In genomic region chrX:245802-246201, dm6 we compare ENCODE assay signal across 6 fruit fly cellular contexts.
TF ChIP-seq lines count a peak whose summit lies in the region.

TSS of gene CG3038 (minus strand) at chrX:245856.
TSS of gene G9a (plus strand) at chrX:245978.

- TF ChIP-seq CTCF in S2 (optimal IDR thresholded peaks at IDR 0.05; lab: Kevin White, UChicago), result peak; percentile 2 to 41
- TF ChIP-seq CTCF in whole organism, embryonic (GFP tag; optimal IDR thresholded peaks at IDR 0.05; lab: Kevin White, UChicago), result peak; percentile 25

TF ChIP-seq in whole organism, adult, 20 proteins besides CTCF, POLR2A, EP300 and RAD21 (continues in another document):
- TF ChIP-seq CG12768 (GFP tag; optimal IDR thresholded peaks at IDR 0.05; lab: Kevin White, UChicago), result no peak
- peak; percentile 88 for TF ChIP-seq ovo (GFP tag; optimal IDR thresholded peaks at IDR 0.05; lab: Kevin White, UChicago)
- TF ChIP-seq Crg-1 (GFP tag; optimal IDR thresholded peaks at IDR 0.05; lab: Kevin White, UChicago), result no peak
- TF ChIP-seq cnc (optimal IDR thresholded peaks at IDR 0.05; lab: Kevin White, UChicago), result no peak
- no peak for TF ChIP-seq CG5204 (GFP tag; optimal IDR thresholded peaks at IDR 0.05; lab: Kevin White, UChicago)
- no peak for TF ChIP-seq CG11617 (GFP tag; optimal IDR thresholded peaks at IDR 0.05; lab: Kevin White, UChicago)
- peak; percentile 92 for TF ChIP-seq bab1 (GFP tag; optimal IDR thresholded peaks at IDR 0.05; lab: Kevin White, UChicago)
- TF ChIP-seq CG7045 (GFP tag; optimal IDR thresholded peaks at IDR 0.05; lab: Kevin White, UChicago), result no peak
- TF ChIP-seq kay (GFP tag; lab: Kevin White, UChicago; ENCODE audit: borderline replicate concordance), result no peak
- peak; percentile 24 for TF ChIP-seq pad (GFP tag; optimal IDR thresholded peaks at IDR 0.05; lab: Kevin White, UChicago)
- peak; percentile 4 for TF ChIP-seq toe (GFP tag; optimal IDR thresholded peaks at IDR 0.05; lab: Kevin White, UChicago)
- TF ChIP-seq Clk (GFP tag; optimal IDR thresholded peaks at IDR 0.05; lab: Kevin White, UChicago), result no peak
- TF ChIP-seq cic (GFP tag; optimal IDR thresholded peaks at IDR 0.05; lab: Kevin White, UChicago), result no peak
- TF ChIP-seq tj (GFP tag; optimal IDR thresholded peaks at IDR 0.05; lab: Kevin White, UChicago), result no peak
- peak; percentile 55 for TF ChIP-seq Mnt (GFP tag; optimal IDR thresholded peaks at IDR 0.05; lab: Kevin White, UChicago)
- no peak for TF ChIP-seq CG33017 (tag; optimal IDR thresholded peaks at IDR 0.05; lab: Kevin White, UChicago)
- peak; percentile 16 for TF ChIP-seq CG7101 (tag; optimal IDR thresholded peaks at IDR 0.05; lab: Kevin White, UChicago)
- peak; percentile 14 for TF ChIP-seq CG14711 (tag; optimal IDR thresholded peaks at IDR 0.05; lab: Kevin White, UChicago)
- TF ChIP-seq Hr96 (GFP tag; optimal IDR thresholded peaks at IDR 0.05; lab: Kevin White, UChicago), result no peak

TF ChIP-seq in whole organism, embryonic, 481 proteins besides CTCF, POLR2A, EP300 and RAD21 (continues in another document):
- TF ChIP-seq CG1603 (tag; optimal IDR thresholded peaks at IDR 0.05; lab: Kevin White, UChicago) (peak; percentile 77), CG3163 (GFP tag; optimal IDR thresholded peaks at IDR 0.05; lab: Kevin White, UChicago) (peak; percentile 18), CG6175 (GFP tag; IDR thresholded peaks at IDR 0.05; lab: Robert Waterston, UW) (no peak), CG7839 (tag; optimal IDR thresholded peaks at IDR 0.05; lab: Kevin White, UChicago) (peak; percentile 24), HLH54F (GFP tag; optimal IDR thresholded peaks at IDR 0.05; lab: Kevin White, UChicago) (peak; percentile 33), CG12155 (GFP tag; optimal IDR thresholded peaks at IDR 0.05; lab: Kevin White, UChicago) (peak; percentile 34), tio (GFP tag; optimal IDR thresholded peaks at IDR 0.05; lab: Kevin White, UChicago) (no peak), Ssrp (tag; optimal IDR thresholded peaks at IDR 0.05; lab: Kevin White, UChicago) (no peak), sens (GFP tag; lab: Kevin White, UChicago) (peak; percentile 82), CG10267 (tag; optimal IDR thresholded peaks at IDR 0.05; lab: Kevin White, UChicago) (peak; percentile 59), Side (GFP tag; optimal IDR thresholded peaks at IDR 0.05; lab: Kevin White, UChicago) (peak; percentile 43), CG8290 (GFP tag; optimal IDR thresholded peaks at IDR 0.05; lab: Kevin White, UChicago) (peak; percentile 44), CG8290 (tag; optimal IDR thresholded peaks at IDR 0.05; lab: Kevin White, UChicago) (peak; percentile 47 to 81), CG8765 (GFP tag; IDR thresholded peaks at IDR 0.05; lab: Robert Waterston, UW) (no peak), stwl (tag; optimal IDR thresholded peaks at IDR 0.05; lab: Kevin White, UChicago) (peak; percentile 95), eve (GFP tag; optimal IDR thresholded peaks at IDR 0.05; lab: Kevin White, UChicago) (no peak), ewg (GFP tag; optimal IDR thresholded peaks at IDR 0.05; lab: Kevin White, UChicago) (peak; percentile 96), CG34376 (GFP tag; optimal IDR thresholded peaks at IDR 0.05; lab: Kevin White, UChicago) (peak; percentile 49), CG10147 (GFP tag; optimal IDR thresholded peaks at IDR 0.05; lab: Kevin White, UChicago) (peak; percentile 46)

TF ChIP-seq in whole organism, prepupa, 60 proteins besides CTCF, POLR2A, EP300 and RAD21 (continues in another document):
- TF ChIP-seq CG1621 (tag; optimal IDR thresholded peaks at IDR 0.05; lab: Kevin White, UChicago) (peak; percentile 42), Met (GFP tag; optimal IDR thresholded peaks at IDR 0.05; lab: Kevin White, UChicago) (no peak), ss (GFP tag; optimal IDR thresholded peaks at IDR 0.05; lab: Kevin White, UChicago) (peak in 1 of 2 experiments; percentile 47), esn (GFP tag; optimal IDR thresholded peaks at IDR 0.05; lab: Kevin White, UChicago) (peak; percentile 36), CG32006 (GFP tag; optimal IDR thresholded peaks at IDR 0.05; lab: Kevin White, UChicago) (no peak), CG4318 (GFP tag; optimal IDR thresholded peaks at IDR 0.05; lab: Kevin White, UChicago) (no peak), Eip93F (GFP tag; optimal IDR thresholded peaks at IDR 0.05; lab: Kevin White, UChicago) (no peak), dsx (GFP tag; optimal IDR thresholded peaks at IDR 0.05; lab: Kevin White, UChicago; ENCODE audit: poor library complexity, severe bottlenecking) (peak; percentile 13), vri (GFP tag; optimal IDR thresholded peaks at IDR 0.05; lab: Kevin White, UChicago) (peak; percentile 20), Eip78C (GFP tag; lab: Kevin White, UChicago) (peak; percentile 42), CG3032 (tag; optimal IDR thresholded peaks at IDR 0.05; lab: Kevin White, UChicago) (no peak), cyc (GFP tag; optimal IDR thresholded peaks at IDR 0.05; lab: Kevin White, UChicago) (peak; percentile 31), Blimp-1 (GFP tag; optimal IDR thresholded peaks at IDR 0.05; lab: Kevin White, UChicago) (no peak), Lpt (GFP tag; optimal IDR thresholded peaks at IDR 0.05; lab: Kevin White, UChicago) (no peak), CG8632 (GFP tag; optimal IDR thresholded peaks at IDR 0.05; lab: Kevin White, UChicago) (no peak), CG3919 (GFP tag; optimal IDR thresholded peaks at IDR 0.05; lab: Kevin White, UChicago) (peak; percentile 5), Ets96B (tag; optimal IDR thresholded peaks at IDR 0.05; lab: Kevin White, UChicago) (no peak), Sox14 (GFP tag; optimal IDR thresholded peaks at IDR 0.05; lab: Kevin White, UChicago) (peak; percentile 53), CG8319 (GFP tag; optimal IDR thresholded peaks at IDR 0.05; lab: Kevin White, UChicago) (no peak)

TF ChIP-seq in whole organism, pupa, 21 proteins besides CTCF, POLR2A, EP300 and RAD21:
- peak; percentile 54 for TF ChIP-seq EcR (GFP tag; optimal IDR thresholded peaks at IDR 0.05; lab: Kevin White, UChicago)
- no peak for TF ChIP-seq CG8159 (tag; optimal IDR thresholded peaks at IDR 0.05; lab: Kevin White, UChicago)
- no peak for TF ChIP-seq Snoo (tag; optimal IDR thresholded peaks at IDR 0.05; lab: Kevin White, UChicago)

TF ChIP-seq in whole organism, wandering third instar larva, 38 proteins besides CTCF, POLR2A, EP300 and RAD21:
- TF ChIP-seq dsf (GFP tag; optimal IDR thresholded peaks at IDR 0.05; lab: Kevin White, UChicago; ENCODE audit: borderline replicate concordance) (no peak), foxo (GFP tag; optimal IDR thresholded peaks at IDR 0.05; lab: Kevin White, UChicago) (peak in 1 of 2 experiments; percentile 32), Hr83 (GFP tag; optimal IDR thresholded peaks at IDR 0.05; lab: Kevin White, UChicago; ENCODE audit: poor library complexity, severe bottlenecking) (peak; percentile 39), br (GFP tag; optimal IDR thresholded peaks at IDR 0.05; lab: Kevin White, UChicago) (peak; percentile 26), brk (GFP tag; optimal IDR thresholded peaks at IDR 0.05; lab: Kevin White, UChicago) (peak; percentile 39), Rel (GFP tag; optimal IDR thresholded peaks at IDR 0.05; lab: Kevin White, UChicago) (no peak), Rel (tag; optimal IDR thresholded peaks at IDR 0.05; lab: Kevin White, UChicago) (peak; percentile 91), Myc (optimal IDR thresholded peaks at IDR 0.05; lab: Kevin White, UChicago) (peak; percentile 20), HLH106 (tag; optimal IDR thresholded peaks at IDR 0.05; lab: Kevin White, UChicago) (peak; percentile 34), woc (GFP tag; optimal IDR thresholded peaks at IDR 0.05; lab: Kevin White, UChicago) (no peak), tai (GFP tag; optimal IDR thresholded peaks at IDR 0.05; lab: Kevin White, UChicago) (peak; percentile 24), dmrt93B (GFP tag; optimal IDR thresholded peaks at IDR 0.05; lab: Kevin White, UChicago) (no peak), Mio (GFP tag; optimal IDR thresholded peaks at IDR 0.05; lab: Kevin White, UChicago) (no peak), rgr (GFP tag; optimal IDR thresholded peaks at IDR 0.05; lab: Kevin White, UChicago) (peak; percentile 47), lola (GFP tag; optimal IDR thresholded peaks at IDR 0.05; lab: Kevin White, UChicago) (no peak), GATAd (GFP tag; optimal IDR thresholded peaks at IDR 0.05; lab: Kevin White, UChicago) (no peak), sv (GFP tag; optimal IDR thresholded peaks at IDR 0.05; lab: Kevin White, UChicago) (peak; percentile 10), fru (GFP tag; optimal IDR thresholded peaks at IDR 0.05; lab: Kevin White, UChicago) (peak; percentile 29), psq (GFP tag; optimal IDR thresholded peaks at IDR 0.05; lab: Kevin White, UChicago) (peak; percentile 20), OdsH (GFP tag; optimal IDR thresholded peaks at IDR 0.05; lab: Kevin White, UChicago) (peak; percentile 13), CG9705 (GFP tag; optimal IDR thresholded peaks at IDR 0.05; lab: Kevin White, UChicago) (peak; percentile 14), Sp1 (GFP tag; optimal IDR thresholded peaks at IDR 0.05; lab: Kevin White, UChicago) (peak; percentile 20), h (GFP tag; optimal IDR thresholded peaks at IDR 0.05; lab: Kevin White, UChicago) (peak; percentile 44)
